Fruit fly (Drosophila melanogaster): ENCODE measurements around the gene Ir94c.

Gene Ir94c

dm6 chr3R:22139113-22139512 is 19.9 kb upstream of the Ir94c start (continued):
- TF ChIP-seq CG13424 (tag; optimal IDR thresholded peaks at IDR 0.05) = peak; percentile 31
- TF ChIP-seq Dad (GFP tag; optimal IDR thresholded peaks at IDR 0.05) = peak; percentile 80
- TF ChIP-seq CkIIα-i1 (GFP tag; IDR thresholded peaks at IDR 0.05) = no peak
- no peak for TF ChIP-seq Jarid2 (GFP tag; optimal IDR thresholded peaks at IDR 0.05)
- peak; percentile 26; the same call in 1 of the 2 replicates for TF ChIP-seq CG31224 (GFP tag; IDR thresholded peaks at IDR 0.05)
- no peak for TF ChIP-seq Bteb2 (GFP tag; optimal IDR thresholded peaks at IDR 0.05)
- no peak for TF ChIP-seq CG1792 (GFP tag; optimal IDR thresholded peaks at IDR 0.05)
- TF ChIP-seq lmd (GFP tag; IDR thresholded peaks at IDR 0.05) = peak; percentile 75
- TF ChIP-seq CG10654 (GFP tag; optimal IDR thresholded peaks at IDR 0.05) = peak; percentile 64
- peak; percentile 1 for TF ChIP-seq Ets65A (GFP tag)
- peak; percentile 18 for TF ChIP-seq Sry-δ (GFP tag; optimal IDR thresholded peaks at IDR 0.05)
- peak; percentile 79 for TF ChIP-seq dmrt99B (tag; optimal IDR thresholded peaks at IDR 0.05)
- no peak for TF ChIP-seq mld (GFP tag; IDR thresholded peaks at IDR 0.05; ENCODE audit: partially characterized antibody)
- TF ChIP-seq CG2202 (tag; optimal IDR thresholded peaks at IDR 0.05) = peak; percentile 55
- TF ChIP-seq Hr51 (GFP tag; optimal IDR thresholded peaks at IDR 0.05) = peak; percentile 6 to 47
- TF ChIP-seq CG12659 (GFP tag; optimal IDR thresholded peaks at IDR 0.05) = no peak
- TF ChIP-seq Dfd (GFP tag; optimal IDR thresholded peaks at IDR 0.05) = no peak
- no peak for TF ChIP-seq Dip3 (GFP tag; optimal IDR thresholded peaks at IDR 0.05)
- no peak for TF ChIP-seq CG3995 (GFP tag; optimal IDR thresholded peaks at IDR 0.05)
- no peak for TF ChIP-seq CG12744 (GFP tag; optimal IDR thresholded peaks at IDR 0.05)
- TF ChIP-seq CG9876 (GFP tag; optimal IDR thresholded peaks at IDR 0.05) = peak; percentile 42
- TF ChIP-seq Lim3 (GFP tag; IDR thresholded peaks at IDR 0.05) = no peak
- no peak for TF ChIP-seq D (optimal IDR thresholded peaks at IDR 0.05)
- peak; percentile 69 for TF ChIP-seq D (GFP tag; optimal IDR thresholded peaks at IDR 0.05)
- TF ChIP-seq oc (tag; optimal IDR thresholded peaks at IDR 0.05) = peak; percentile 23
- TF ChIP-seq ind (GFP tag; optimal IDR thresholded peaks at IDR 0.05) = peak; percentile 83
- peak; percentile 26 for TF ChIP-seq dm (GFP tag; optimal IDR thresholded peaks at IDR 0.05)
- TF ChIP-seq CG34422 (GFP tag; IDR thresholded peaks at IDR 0.05) = peak; percentile 72; the same call in 1 of the 3 replicates
- TF ChIP-seq Xbp1 (GFP tag; optimal IDR thresholded peaks at IDR 0.05) = peak; percentile 66
- TF ChIP-seq CG3407 (GFP tag; optimal IDR thresholded peaks at IDR 0.05) = peak; percentile 40
- TF ChIP-seq CG6683 (GFP tag; optimal IDR thresholded peaks at IDR 0.05) = peak; percentile 61
- no peak for TF ChIP-seq Doc3 (GFP tag; IDR thresholded peaks at IDR 0.05; ENCODE audit: partially characterized antibody)
- peak; percentile 65 for TF ChIP-seq gt (GFP tag; IDR thresholded peaks at IDR 0.05)
- TF ChIP-seq klu (GFP tag; IDR thresholded peaks at IDR 0.05) = no peak
- TF ChIP-seq prd (optimal IDR thresholded peaks at IDR 0.05) = no peak
- TF ChIP-seq prd (GFP tag; IDR thresholded peaks at IDR 0.05) = peak; percentile 89
- no peak for TF ChIP-seq nerfin-1 (tag; optimal IDR thresholded peaks at IDR 0.05)
- TF ChIP-seq CG9609 (GFP tag; optimal IDR thresholded peaks at IDR 0.05) = peak; percentile 63
- TF ChIP-seq Rx (GFP tag; IDR thresholded peaks at IDR 0.05) = peak; percentile 68
- TF ChIP-seq CG7372 (GFP tag; IDR thresholded peaks at IDR 0.05) = no peak
- peak; percentile 95 for TF ChIP-seq CG11696 (GFP tag; IDR thresholded peaks at IDR 0.05)
- TF ChIP-seq Optix (GFP tag; IDR thresholded peaks at IDR 0.05) = peak; percentile 74
- TF ChIP-seq pan (optimal IDR thresholded peaks at IDR 0.05) = no peak
- TF ChIP-seq pan (GFP tag; optimal IDR thresholded peaks at IDR 0.05 in 1 of 2, IDR thresholded peaks at IDR 0.05 in 1 of 2) = peak in 1 of 2 experiments; percentile 75
- TF ChIP-seq CG3847 (GFP tag; IDR thresholded peaks at IDR 0.05) = 0 out of 2 replicates have a peak, but pooled peaks have one; percentile 21
- no peak for TF ChIP-seq BtbVII (GFP tag; optimal IDR thresholded peaks at IDR 0.05)
- peak; percentile 74 for TF ChIP-seq jumu (GFP tag; optimal IDR thresholded peaks at IDR 0.05)
- TF ChIP-seq ranshi (GFP tag; IDR thresholded peaks at IDR 0.05) = peak; percentile 78
- peak; percentile 24; the same call in 1 of the 2 replicates for TF ChIP-seq al (GFP tag; IDR thresholded peaks at IDR 0.05)
- TF ChIP-seq ttk (GFP tag; IDR thresholded peaks at IDR 0.05) = peak; percentile 79
- peak; percentile 58 for TF ChIP-seq CG1529 (GFP tag; optimal IDR thresholded peaks at IDR 0.05)
- TF ChIP-seq Kr (GFP tag; optimal IDR thresholded peaks at IDR 0.05) = no peak
- TF ChIP-seq MTF-1 (GFP tag; optimal IDR thresholded peaks at IDR 0.05; ENCODE audit: borderline replicate concordance) = peak; percentile 25

All from whole organism, embryonic.